Worm (Caenorhabditis elegans): ENCODE results near the gene cwp-3.

ce11 chrV:4885372-4885771 is 42.7 kb downstream of the cwp-3 start, which contains the start of gene T19H12.3:
- TF ChIP-seq flt-1 (GFP tag; IDR thresholded peaks at IDR 0.05), result no peak
- no peak for TF ChIP-seq tab-1 (GFP tag; IDR thresholded peaks at IDR 0.05)
- no peak for TF ChIP-seq ztf-23 (GFP tag; IDR thresholded peaks at IDR 0.05)
- no peak for TF ChIP-seq med-1 (GFP tag; optimal IDR thresholded peaks at IDR 0.05; ENCODE audit: insufficient read depth)
- no peak for TF ChIP-seq klf-2 (GFP tag; conservative IDR thresholded peaks at IDR 0.05)
- no peak for TF ChIP-seq ztf-29 (GFP tag; IDR thresholded peaks at IDR 0.05)
- no peak for TF ChIP-seq cog-1 (tag; optimal IDR thresholded peaks at IDR 0.05)
- no peak for TF ChIP-seq T22C8.4 (GFP tag; IDR thresholded peaks at IDR 0.05)
- TF ChIP-seq ref-1 (GFP tag; conservative IDR thresholded peaks at IDR 0.05), result no peak
